Fruit fly (Drosophila melanogaster): Measurements from ENCODE around the gene CG31381.

- TF ChIP-seq CG8478 (optimal IDR thresholded peaks at IDR 0.05): no peak
- no peak for TF ChIP-seq CTCF (optimal IDR thresholded peaks at IDR 0.05)
Observed at dm6 chr3R:24893320-24893955, 16.6 kb downstream of the CG31381 start.

All from S2 (cell line).